Worm (Caenorhabditis elegans): ENCODE data around the gene W09G12.7.
A peak's percentile ranks its signal among the peaks of the same experiment; 100 is the strongest.
"Not testable (repeated sequence)": the region's sequence is repeated elsewhere in the genome, so short reads cannot be mapped to it uniquely, and the experiment has no call there.

W09G12.7 gene

ce11 chrIV:1228675-1229130 lies at the start of gene W09G12.7:
W09G12.7 (plus strand) TSS chrIV:1229080.
- TF ChIP-seq skn-1 (tag; optimal IDR thresholded peaks at IDR 0.05) (no peak), fos-1 (tag; optimal IDR thresholded peaks at IDR 0.05) (peak; percentile 72)

- TF ChIP-seq skn-1, mbf-1, gmeb-1 (tag; optimal IDR thresholded peaks at IDR 0.05): not testable (repeated sequence)
These were observed 46.6 kb upstream of the W09G12.7 start, which contains the start of gene rmif-2 for ce11 chrIV:1182292-1182691. rmif-2 (plus strand) TSS chrIV:1182592.

- TF ChIP-seq crh-2 (tag; optimal IDR thresholded peaks at IDR 0.05); R02D3.7 (tag; optimal IDR thresholded peaks at IDR 0.05); ama-1 (optimal IDR thresholded peaks at IDR 0.05): not testable (repeated sequence)
These were observed 41.4 kb upstream of the W09G12.7 start, which contains the start of gene mdt-20 for ce11 chrIV:1187502-1187901. mdt-20 (plus strand) TSS chrIV:1187802.

DNA sequence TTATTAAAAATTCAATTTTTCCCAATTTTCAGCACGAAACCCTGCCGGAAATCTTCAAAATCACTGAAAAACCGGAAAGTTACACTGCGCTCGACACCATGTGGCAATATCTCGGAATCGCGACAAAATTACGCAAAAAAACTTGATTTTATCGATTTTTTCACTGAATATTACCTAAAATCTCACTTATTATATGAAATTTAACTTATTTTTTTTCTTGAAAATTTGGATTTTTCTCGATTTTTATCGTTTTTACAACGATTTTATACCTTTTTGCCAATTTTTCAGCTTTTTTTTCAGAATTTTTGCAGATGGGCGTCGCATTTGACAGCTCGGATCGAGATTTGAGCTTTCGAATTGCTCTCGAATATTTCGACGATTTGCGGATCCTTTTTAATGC lies 36.1 kb upstream of the W09G12.7 start, which contains the start of gene spl-3:
Gene spl-3, plus strand, starts transcription at position 301 of the 400 bp plus-strand sequence.
- TF ChIP-seq ztf-4 (tag; optimal IDR thresholded peaks at IDR 0.05) (no peak), blmp-1 (tag; optimal IDR thresholded peaks at IDR 0.05; ENCODE audit: insufficient read depth) (no peak), nhr-77 (tag; optimal IDR thresholded peaks at IDR 0.05) (no peak), gmeb-1 (tag; optimal IDR thresholded peaks at IDR 0.05) (no peak), ceh-82 (tag; optimal IDR thresholded peaks at IDR 0.05) (no peak), lin-11 (tag; optimal IDR thresholded peaks at IDR 0.05) (no peak), peb-1 (tag; optimal IDR thresholded peaks at IDR 0.05) (no peak), zag-1 (tag; optimal IDR thresholded peaks at IDR 0.05) (no peak), sma-3 (GFP tag; optimal IDR thresholded peaks at IDR 0.05) (no peak), lin-39 (tag; optimal IDR thresholded peaks at IDR 0.05) (no peak), sma-9 (GFP tag; optimal IDR thresholded peaks at IDR 0.05) (no peak), sma-9 (tag; optimal IDR thresholded peaks at IDR 0.05) (no peak), unc-62 (GFP tag; optimal IDR thresholded peaks at IDR 0.05) (no peak), dmd-4 (tag; optimal IDR thresholded peaks at IDR 0.05) (no peak), mbf-1 (tag; optimal IDR thresholded peaks at IDR 0.05) (no peak), skn-1 (tag; optimal IDR thresholded peaks at IDR 0.05) (no peak), nhr-25 (tag; optimal IDR thresholded peaks at IDR 0.05) (no peak)

ce11 chrIV:1199501-1199900 lies 29.4 kb upstream of the W09G12.7 start:
- no peak for TF ChIP-seq sem-4 (tag; optimal IDR thresholded peaks at IDR 0.05)
- TF ChIP-seq unc-39 (tag; optimal IDR thresholded peaks at IDR 0.05) = no peak
- TF ChIP-seq nhr-6 (tag; optimal IDR thresholded peaks at IDR 0.05) = no peak
- no peak for TF ChIP-seq nhr-77 (tag; optimal IDR thresholded peaks at IDR 0.05)
- no peak for TF ChIP-seq nhr-12 (tag; optimal IDR thresholded peaks at IDR 0.05)
- TF ChIP-seq aly-2 (tag; optimal IDR thresholded peaks at IDR 0.05) = no peak
- TF ChIP-seq egl-27 (tag; optimal IDR thresholded peaks at IDR 0.05) = no peak
- no peak for TF ChIP-seq C34F6.9 (tag; optimal IDR thresholded peaks at IDR 0.05)
- no peak for TF ChIP-seq ZK546.5 (tag; optimal IDR thresholded peaks at IDR 0.05)
- no peak for TF ChIP-seq nhr-21 (tag; optimal IDR thresholded peaks at IDR 0.05)
- no peak for TF ChIP-seq ama-1 (optimal IDR thresholded peaks at IDR 0.05)
- no peak for TF ChIP-seq nhr-23 (tag; optimal IDR thresholded peaks at IDR 0.05)
- no peak for TF ChIP-seq unc-62 (GFP tag; optimal IDR thresholded peaks at IDR 0.05)
- no peak for TF ChIP-seq lsy-2 (tag; optimal IDR thresholded peaks at IDR 0.05)
- no peak for TF ChIP-seq Y55F3AM.14 (GFP tag; optimal IDR thresholded peaks at IDR 0.05)
- no peak for TF ChIP-seq nhr-10 (tag; optimal IDR thresholded peaks at IDR 0.05)
- TF ChIP-seq snpc-4 (tag; optimal IDR thresholded peaks at IDR 0.05) = no peak

- no peak for TF ChIP-seq R02D3.7 (tag; optimal IDR thresholded peaks at IDR 0.05)
- TF ChIP-seq nhr-77 (tag; optimal IDR thresholded peaks at IDR 0.05) = no peak
- no peak for TF ChIP-seq F13H6.1 (tag; optimal IDR thresholded peaks at IDR 0.05)
These were observed 24.0 kb upstream of the W09G12.7 start, which contains the start of gene dsl-2 for ce11 chrIV:1204870-1205269. dsl-2 (minus strand) TSS chrIV:1204970.
